Worm (Caenorhabditis elegans) whole organism, early embryonic: ENCODE measurements around the gene sqv-3.

ENCODE experiments used
- B0310.2 ChIP-seq: sonication (generic microtip); optimal IDR thresholded peaks from 2 replicates; lab custom pipeline; 2016; ENCODE audit warnings: mild to moderate bottlenecking, missing genetic modification characterization, missing compliant biosample characterization
- F13C5.2 ChIP-seq: sonication (generic microtip); optimal IDR thresholded peaks from 2 replicates; lab custom pipeline; 2017; ENCODE audit warnings: mild to moderate bottlenecking, missing genetic modification characterization, inconsistent platforms, missing compliant biosample characterization
- ama-1 ChIP-seq: fragments of 150-350 bp; optimal IDR thresholded peaks from 2 replicates; lab custom pipeline; 2014
- ceh-13 ChIP-seq: fragments of 200-800 bp; sonication (Bioruptor generic); optimal IDR thresholded peaks from 2 replicates; lab custom pipeline; 2018; ENCODE audit warnings: mild to moderate bottlenecking, missing genetic modification characterization, missing compliant biosample characterization
- ceh-36 ChIP-seq: sonication (generic microtip); optimal IDR thresholded peaks from 2 replicates; lab custom pipeline; 2016; ENCODE audit warnings: missing genetic modification characterization, inconsistent platforms, missing compliant biosample characterization
- flt-1 ChIP-seq: fragments of 200-800 bp; sonication (Bioruptor generic); IDR thresholded peaks from 2 replicates; pipeline ENCODE4 v1.3.6; 2022; ENCODE audit warnings: missing genetic modification characterization, missing compliant biosample characterization
- hmbx-1 ChIP-seq: sonication (generic microtip); optimal IDR thresholded peaks from 2 replicates; lab custom pipeline; 2016; ENCODE audit warnings: mild to moderate bottlenecking, missing genetic modification characterization, missing compliant biosample characterization
- sea-1 ChIP-seq: fragments of 200-800 bp; sonication (Bioruptor generic); conservative IDR thresholded peaks from 2 replicates; pipeline ENCODE4 v1.3.6; 2022; ENCODE audit warnings: missing genetic modification characterization, missing compliant biosample characterization
- tbx-11 ChIP-seq: fragments of 200-800 bp; sonication (Bioruptor generic); IDR thresholded peaks from 2 replicates; pipeline ENCODE4 v1.3.6; 2022; ENCODE audit warnings: missing genetic modification characterization, missing compliant biosample characterization
- tbx-37 ChIP-seq: fragments of 200-800 bp; sonication (Bioruptor generic); conservative IDR thresholded peaks from 2 replicates; pipeline ENCODE4 v1.3.6; 2022; ENCODE audit warnings: missing genetic modification reagents, missing genetic modification characterization, missing compliant biosample characterization

DNA sequence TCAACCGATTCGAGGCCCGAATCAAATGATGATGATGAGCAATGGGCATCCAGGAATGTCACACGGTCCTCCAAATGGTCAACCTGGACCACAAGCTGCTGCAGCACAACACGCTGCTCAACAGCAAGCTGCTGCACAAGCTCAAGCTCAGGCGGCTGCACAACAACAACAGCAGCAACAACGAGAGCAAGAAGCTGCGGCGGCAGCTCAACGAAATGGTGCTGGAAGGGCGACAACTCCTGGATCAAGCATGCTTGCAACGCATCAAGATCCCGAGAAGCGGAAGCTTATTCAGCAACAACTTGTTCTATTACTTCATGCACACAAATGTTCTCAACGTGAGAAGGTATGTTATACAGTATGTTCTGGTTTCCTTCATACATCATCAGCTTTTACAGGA, 12.1 kb downstream of the sqv-3 start:
- TF ChIP-seq ceh-13 (no peak), ama-1 (lab: Kevin White, UChicago) (no peak), flt-1 (GFP tag; lab: Robert Waterston, UW) (no peak), ceh-36 (tag; lab: Kevin White, UChicago) (no peak), F13C5.2 (tag; lab: Kevin White, UChicago) (no peak), tbx-37 (no peak), hmbx-1 (tag; lab: Kevin White, UChicago) (no peak), sea-1 (GFP tag; lab: Robert Waterston, UW) (no peak), tbx-11 (GFP tag; lab: Robert Waterston, UW) (no peak), B0310.2 (tag; lab: Kevin White, UChicago) (no peak)
